Fruit fly (Drosophila melanogaster) S2 (cell line): Measurements from ENCODE around the gene Snx1.

Experiments
- CG8478 ChIP-seq: fragments of >200 bp; optimal IDR thresholded peaks from 2 replicates; lab custom pipeline; 2018
- CTCF ChIP-seq, 2 experiments: fragments of >200 bp; optimal IDR thresholded peaks; 2 replicates each; lab custom pipeline; 2018

Snx1 gene

dm6 chr2L:3441158-3441557 is 8.3 kb upstream of the Snx1 start:
- TF ChIP-seq CG8478 (lab: Kevin White, UChicago) (no peak), CTCF (optimal IDR thresholded peaks at IDR 0.05; lab: Kevin White, UChicago) (no peak)

- TF ChIP-seq CTCF (optimal IDR thresholded peaks at IDR 0.05; lab: Kevin White, UChicago) (no peak), CG8478 (lab: Kevin White, UChicago) (no peak)
Measured at dm6 chr2L:3441673-3442072, 7.8 kb upstream of the Snx1 start.

- TF ChIP-seq CTCF (optimal IDR thresholded peaks at IDR 0.05; lab: Kevin White, UChicago) = no peak
- TF ChIP-seq CG8478 (lab: Kevin White, UChicago) = no peak
Measured at dm6 chr2L:3444789-3445188, 4.7 kb upstream of the Snx1 start.

dm6 chr2L:3445655-3446054 is 3.8 kb upstream of the Snx1 start, which contains the start of gene CG2772:
TSS of gene CG2772 (plus strand) at chr2L:3445992.
- TF ChIP-seq CG8478 (lab: Kevin White, UChicago) (no peak), CTCF (optimal IDR thresholded peaks at IDR 0.05; lab: Kevin White, UChicago) (no peak)

- TF ChIP-seq CG8478 (lab: Kevin White, UChicago) = no peak
- no peak for TF ChIP-seq CTCF (optimal IDR thresholded peaks at IDR 0.05; lab: Kevin White, UChicago)
Measured at dm6 chr2L:3452286-3452685, 2.8 kb downstream of the Snx1 start, which contains the start of gene CG12795. TSS of gene CG12795 (plus strand) at chr2L:3452466.

- TF ChIP-seq CG8478 (lab: Kevin White, UChicago) (no peak), CTCF (optimal IDR thresholded peaks at IDR 0.05; lab: Kevin White, UChicago) (no peak)
Measured at dm6 chr2L:3457007-3457406, 7.5 kb downstream of the Snx1 start, which contains the start of the genes Cog3 and Sec5. TSS of gene Cog3 (minus strand) at chr2L:3457064. TSS of gene Sec5 (plus strand) at chr2L:3457302.

- no peak for TF ChIP-seq CTCF (optimal IDR thresholded peaks at IDR 0.05; lab: Kevin White, UChicago)
- no peak for TF ChIP-seq CG8478 (lab: Kevin White, UChicago)
Measured at dm6 chr2L:3461760-3462159, 12.3 kb downstream of the Snx1 start, which contains the start of gene CG3246. TSS of gene CG3246 (minus strand) at chr2L:3461952.

dm6 chr2L:3465426-3465825 is 15.9 kb downstream of the Snx1 start:
- TF ChIP-seq CTCF (optimal IDR thresholded peaks at IDR 0.05; lab: Kevin White, UChicago) (no peak), CG8478 (lab: Kevin White, UChicago) (no peak)

- TF ChIP-seq CG8478 (lab: Kevin White, UChicago) (no peak), CTCF (optimal IDR thresholded peaks at IDR 0.05; lab: Kevin White, UChicago) (peak in 1 of 2 experiments; percentile 27)
Measured at dm6 chr2L:3465918-3466727, 16.6 kb downstream of the Snx1 start, which contains the start of the genes msl-2 and ND-PDSW. TSS of gene msl-2 (minus strand) at chr2L:3466112. TSS of gene ND-PDSW (plus strand) at chr2L:3466157.

dm6 chr2L:3466846-3467245 is 17.4 kb downstream of the Snx1 start:
- TF ChIP-seq CG8478 (lab: Kevin White, UChicago) = no peak
- TF ChIP-seq CTCF (optimal IDR thresholded peaks at IDR 0.05; lab: Kevin White, UChicago) = no peak

dm6 chr2L:3469869-3470268 is 20.4 kb downstream of the Snx1 start, which contains the start of the genes Pif1 and CG31776:
TSS of gene Pif1 (minus strand) at chr2L:3470004.
TSS of gene CG31776 (plus strand) at chr2L:3470182.
- TF ChIP-seq CTCF (optimal IDR thresholded peaks at IDR 0.05; lab: Kevin White, UChicago) = peak; percentile 60 to 66
- TF ChIP-seq CG8478 (lab: Kevin White, UChicago) = no peak

- TF ChIP-seq CG8478 (lab: Kevin White, UChicago) (no peak), CTCF (optimal IDR thresholded peaks at IDR 0.05; lab: Kevin White, UChicago) (peak; percentile 89 to 95)
Measured at dm6 chr2L:3472242-3472641, 22.8 kb downstream of the Snx1 start, which contains the start of gene Pgant4. TSS of gene Pgant4 (plus strand) at chr2L:3472603.

- TF ChIP-seq CG8478 (lab: Kevin White, UChicago) = no peak
- no peak for TF ChIP-seq CTCF (optimal IDR thresholded peaks at IDR 0.05; lab: Kevin White, UChicago)
Measured at dm6 chr2L:3475168-3475567, 25.7 kb downstream of the Snx1 start.

- TF ChIP-seq CG8478 (lab: Kevin White, UChicago) = no peak
- no peak for TF ChIP-seq CTCF (optimal IDR thresholded peaks at IDR 0.05; lab: Kevin White, UChicago)
Measured at dm6 chr2L:3475948-3476347, 26.5 kb downstream of the Snx1 start.

dm6 chr2L:3476399-3477056 is 27.0 kb downstream of the Snx1 start:
- TF ChIP-seq CTCF (optimal IDR thresholded peaks at IDR 0.05; lab: Kevin White, UChicago) (no peak), CG8478 (lab: Kevin White, UChicago) (no peak)
